Worm (Caenorhabditis elegans): ENCODE measurements around the gene F08H9.2.

- TF ChIP-seq W03F9.2 (tag; optimal IDR thresholded peaks at IDR 0.05) (no peak), him-1 (tag; optimal IDR thresholded peaks at IDR 0.05) (no peak), dao-5 (tag; optimal IDR thresholded peaks at IDR 0.05) (no peak)
These were observed 11.1 kb upstream of the F08H9.2 start, which contains the start of gene F23B12.7 for ce11 chrV:14449397-14449796.

All from whole organism, L4/young adult.